Worm (Caenorhabditis elegans) whole organism, early embryonic: Measurements from ENCODE around the gene C07E3.9.

Experiments used
- B0310.2 ChIP-seq: sonication (generic microtip); optimal IDR thresholded peaks from 2 replicates; lab custom pipeline; 2016; ENCODE audit warnings: mild to moderate bottlenecking, missing genetic modification characterization, missing compliant biosample characterization
- aly-1 ChIP-seq: sonication (generic microtip); optimal IDR thresholded peaks from 2 replicates; lab custom pipeline; 2016; ENCODE audit warnings: missing genetic modification characterization, missing compliant biosample characterization
- ama-1 ChIP-seq: fragments of 150-350 bp; optimal IDR thresholded peaks from 2 replicates; lab custom pipeline; 2014
- ceh-36 ChIP-seq: sonication (generic microtip); optimal IDR thresholded peaks from 2 replicates; lab custom pipeline; 2016; ENCODE audit warnings: missing genetic modification characterization, inconsistent platforms, missing compliant biosample characterization
- ets-7 ChIP-seq: sonication (generic microtip); optimal IDR thresholded peaks from 2 replicates; lab custom pipeline; 2016; ENCODE audit warnings: missing genotype, missing genetic modification characterization, missing compliant biosample characterization
- pes-1 ChIP-seq: fragments of 200-800 bp; sonication (Bioruptor generic); IDR thresholded peaks from 2 replicates; pipeline ENCODE4 v1.3.6; 2022; ENCODE audit warnings: missing genetic modification reagents, missing genetic modification characterization, missing compliant biosample characterization

DNA sequence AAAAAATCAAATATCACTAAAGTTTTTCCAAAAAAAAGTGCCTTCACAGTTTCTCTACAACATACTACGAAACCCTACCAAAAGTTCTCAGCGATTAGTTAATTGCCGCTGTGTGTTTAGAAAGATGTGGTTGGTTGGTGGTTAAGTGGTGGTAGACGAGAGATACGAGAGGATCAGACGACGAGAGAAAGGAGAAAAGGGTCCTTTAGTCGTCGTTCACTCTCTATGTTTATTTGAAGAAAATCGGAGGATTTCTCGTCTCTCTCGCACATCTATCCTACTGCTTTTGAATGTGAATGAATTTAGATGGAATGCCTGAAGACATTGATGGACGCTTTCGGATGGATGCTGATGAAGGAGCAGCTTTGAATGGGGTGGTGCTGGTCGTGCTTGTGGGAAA is 20.3 kb downstream of the C07E3.9 start:
- no peak for TF ChIP-seq ets-7
- no peak for TF ChIP-seq ama-1 (lab: Kevin White, UChicago)
- TF ChIP-seq aly-1 (tag; lab: Kevin White, UChicago) = no peak
- no peak for TF ChIP-seq pes-1 (GFP tag; lab: Robert Waterston, UW)
- no peak for TF ChIP-seq ceh-36 (tag; lab: Kevin White, UChicago)
- no peak for TF ChIP-seq B0310.2 (tag; lab: Kevin White, UChicago)
